Worm (Caenorhabditis elegans): ENCODE measurements around the gene srd-15.

srd-15 gene

DNA sequence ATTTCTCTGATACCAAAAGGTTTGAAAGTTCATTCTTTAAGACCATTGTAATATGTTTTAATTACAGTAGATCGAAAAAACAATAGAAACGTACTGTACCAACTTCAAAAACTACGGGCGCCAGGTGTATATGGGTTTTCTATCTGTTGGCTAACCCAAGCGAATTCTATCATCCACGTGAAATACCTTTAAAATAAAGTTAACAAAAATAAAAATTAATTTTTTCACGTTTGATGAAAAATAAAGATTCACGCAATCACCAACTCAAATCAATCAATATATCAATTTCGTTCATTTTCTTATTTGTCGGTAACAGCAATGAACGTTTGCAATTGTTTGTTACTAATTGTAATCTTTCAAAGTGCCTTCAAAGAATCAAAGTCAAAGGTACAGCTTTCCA is 938 bp upstream of the srd-15 start, which contains the start of gene C04E6.4:
Gene C04E6.4, plus strand, starts transcription at position 301 of the 400 bp plus-strand sequence.
- no peak for TF ChIP-seq bed-1 (GFP tag; IDR thresholded peaks at IDR 0.05)
- TF ChIP-seq lsy-27 (tag; optimal IDR thresholded peaks at IDR 0.05; ENCODE audit: borderline replicate concordance, insufficient read depth) = no peak
- no peak for TF ChIP-seq T07F8.4 (tag; optimal IDR thresholded peaks at IDR 0.05)
- TF ChIP-seq aptf-2 (GFP tag; conservative IDR thresholded peaks at IDR 0.05) = no peak
- no peak for TF ChIP-seq nhr-120 (GFP tag; IDR thresholded peaks at IDR 0.05)
- no peak for TF ChIP-seq lir-1 (GFP tag; conservative IDR thresholded peaks at IDR 0.05)
- no peak for TF ChIP-seq F23B12.7 (tag; optimal IDR thresholded peaks at IDR 0.05; ENCODE audit: insufficient read depth)
- TF ChIP-seq snpc-1.3 (tag; optimal IDR thresholded peaks at IDR 0.05; ENCODE audit: insufficient read depth) = no peak
- no peak for TF ChIP-seq Y53G8AR.9 (GFP tag; conservative IDR thresholded peaks at IDR 0.05)
- no peak for TF ChIP-seq egrh-3 (GFP tag; IDR thresholded peaks at IDR 0.05)
- TF ChIP-seq cebp-2 (GFP tag; IDR thresholded peaks at IDR 0.05) = no peak

DNA sequence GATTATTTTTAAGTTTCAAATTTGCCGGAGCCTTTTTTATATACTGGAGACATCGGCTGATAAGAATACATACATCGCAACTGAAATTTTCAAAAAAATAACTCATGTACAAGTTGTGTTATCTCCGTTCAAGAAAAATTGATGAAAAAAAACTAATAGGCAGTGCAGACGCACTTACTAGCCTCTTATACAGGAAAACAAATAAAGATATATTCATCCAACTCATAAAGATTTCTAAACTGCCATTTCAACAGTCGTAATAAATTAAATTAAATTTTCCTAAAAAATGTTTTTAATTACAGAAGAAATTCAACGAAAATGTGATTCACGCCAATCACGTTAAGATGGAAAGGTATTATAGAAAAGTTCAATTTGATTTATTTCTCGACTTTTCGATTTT is 4.3 kb downstream of the srd-15 start, which contains the start of gene C04E6.5:
Gene C04E6.5, plus strand, starts transcription at position 301 of the 400 bp plus-strand sequence.
- TF ChIP-seq nfya-1 (tag; optimal IDR thresholded peaks at IDR 0.05; ENCODE audit: borderline replicate concordance, insufficient read depth) = no peak
- TF ChIP-seq K12H6.12 (tag; optimal IDR thresholded peaks at IDR 0.05) = no peak
- no peak for TF ChIP-seq ceh-40 (GFP tag; IDR thresholded peaks at IDR 0.05)
- TF ChIP-seq snpc-3.4 (tag; optimal IDR thresholded peaks at IDR 0.05) = no peak
- no peak for TF ChIP-seq snpc-1.1 (tag; optimal IDR thresholded peaks at IDR 0.05; ENCODE audit: insufficient read depth)
- no peak for TF ChIP-seq D2030.7 (GFP tag; IDR thresholded peaks at IDR 0.05)
- no peak for TF ChIP-seq attf-6 (GFP tag; IDR thresholded peaks at IDR 0.05)

DNA sequence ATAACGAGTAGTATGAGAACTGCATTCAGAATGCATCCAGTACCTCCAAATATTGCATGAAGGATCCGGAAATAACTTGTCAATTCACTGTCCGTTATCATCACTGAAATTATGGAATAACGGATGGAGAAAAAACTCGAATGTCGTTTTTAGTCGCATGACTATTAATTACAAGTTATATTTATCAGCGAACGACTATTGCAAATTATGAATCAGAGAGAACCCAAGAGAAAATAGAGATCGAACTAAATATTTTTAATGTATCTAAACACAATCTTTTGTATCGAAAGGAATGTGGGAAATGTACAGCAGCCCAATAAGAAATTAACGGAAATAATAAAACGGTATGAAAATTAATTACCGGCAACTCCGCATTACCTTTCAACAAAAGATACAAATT is 6.2 kb downstream of the srd-15 start, which contains the start of gene srd-16:
Gene srd-16, minus strand, starts transcription at position 101 of the 400 bp plus-strand sequence.
- no peak for TF ChIP-seq B0035.1 (tag; optimal IDR thresholded peaks at IDR 0.05)
- no peak for TF ChIP-seq ztf-26 (tag; optimal IDR thresholded peaks at IDR 0.05)
- no peak for TF ChIP-seq hrde-1 (tag; optimal IDR thresholded peaks at IDR 0.05; ENCODE audit: borderline replicate concordance)
- TF ChIP-seq bed-1 (GFP tag; IDR thresholded peaks at IDR 0.05) = no peak
- no peak for TF ChIP-seq sea-2 (GFP tag; IDR thresholded peaks at IDR 0.05)
- TF ChIP-seq ceh-27 (GFP tag; optimal IDR thresholded peaks at IDR 0.05) = no peak
- no peak for TF ChIP-seq rpc-1 (optimal IDR thresholded peaks at IDR 0.05)
- no peak for TF ChIP-seq rpc-1 (tag; optimal IDR thresholded peaks at IDR 0.05)
- no peak for TF ChIP-seq cebp-1 (GFP tag; IDR thresholded peaks at IDR 0.05)
- TF ChIP-seq cebp-1 (tag; optimal IDR thresholded peaks at IDR 0.05) = no peak
- TF ChIP-seq let-526 (GFP tag; IDR thresholded peaks at IDR 0.05) = no peak
- no peak for TF ChIP-seq Y53F4B.3 (GFP tag; IDR thresholded peaks at IDR 0.05)
- TF ChIP-seq tbp1 (GFP tag; optimal IDR thresholded peaks at IDR 0.05) = no peak
- TF ChIP-seq lin-54 (GFP tag; optimal IDR thresholded peaks at IDR 0.05) = no peak
- TF ChIP-seq F55B11.4 (tag; optimal IDR thresholded peaks at IDR 0.05; ENCODE audit: borderline replicate concordance, insufficient read depth) = no peak
- TF ChIP-seq F10E7.11 (tag; optimal IDR thresholded peaks at IDR 0.05) = no peak

DNA sequence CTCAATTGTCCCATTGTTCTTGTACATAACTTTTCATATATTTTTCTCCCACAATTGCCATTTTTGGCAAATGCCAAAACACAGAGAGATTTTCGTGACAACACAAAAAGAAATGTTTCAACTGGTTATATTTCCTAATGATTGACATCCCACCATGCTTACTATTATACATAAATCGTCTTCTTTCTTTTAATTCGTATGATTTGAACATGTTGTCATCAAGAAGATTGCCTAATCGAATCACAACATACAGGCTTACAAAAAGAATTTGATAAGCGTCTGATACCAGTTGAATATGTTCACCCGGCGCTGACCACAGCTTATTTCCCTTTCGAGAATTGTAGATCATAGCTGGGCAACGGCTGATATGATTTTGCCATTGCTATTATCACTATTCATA is 11.1 kb downstream of the srd-15 start, which contains the start of gene grd-9:
Gene grd-9, plus strand, starts transcription at position 301 of the 400 bp plus-strand sequence.
- no peak for TF ChIP-seq nhr-90 (tag; optimal IDR thresholded peaks at IDR 0.05)
- TF ChIP-seq B0019.2 (GFP tag; conservative IDR thresholded peaks at IDR 0.05) = no peak
- no peak for TF ChIP-seq snpc-1.3 (tag; optimal IDR thresholded peaks at IDR 0.05; ENCODE audit: insufficient read depth)
- TF ChIP-seq xnd-1 (tag; optimal IDR thresholded peaks at IDR 0.05) = no peak
- TF ChIP-seq let-526 (GFP tag; IDR thresholded peaks at IDR 0.05) = no peak
- TF ChIP-seq efl-1 (GFP tag; optimal IDR thresholded peaks at IDR 0.05) = no peak
- no peak for TF ChIP-seq nhr-27 (tag; optimal IDR thresholded peaks at IDR 0.05)
- TF ChIP-seq tlf-1 (GFP tag; optimal IDR thresholded peaks at IDR 0.05) = no peak
- TF ChIP-seq sea-2 (GFP tag; IDR thresholded peaks at IDR 0.05) = no peak
- no peak for TF ChIP-seq dox-1 (GFP tag; IDR thresholded peaks at IDR 0.05)

All from whole organism, young adult.